Worm (Caenorhabditis elegans) whole organism, L2 larva: ENCODE data around the gene sru-24.

Experiments used
- C34F6.9 ChIP-seq: fragments of 150-350 bp; optimal IDR thresholded peaks from 2 replicates; lab custom pipeline; 2014; ENCODE audit warnings: missing biosample characterization, missing genetic modification characterization
- F13H6.1 ChIP-seq: sonication (generic microtip); optimal IDR thresholded peaks from 2 replicates; lab custom pipeline; 2016; ENCODE audit warnings: missing genetic modification characterization, missing compliant biosample characterization
- blmp-1 ChIP-seq: sonication (generic microtip); optimal IDR thresholded peaks from 2 replicates; lab custom pipeline; 2017; ENCODE audit warnings: missing genetic modification characterization, mild to moderate bottlenecking, missing compliant biosample characterization, antibody characterized with exemption, moderate library complexity; ENCODE audit not compliant: insufficient read depth
- crh-2 ChIP-seq: sonication (generic microtip); optimal IDR thresholded peaks from 2 replicates; lab custom pipeline; 2017; ENCODE audit warnings: missing biosample characterization, missing genetic modification characterization
- dmd-4 ChIP-seq: sonication (generic microtip); optimal IDR thresholded peaks from 2 replicates; lab custom pipeline; 2017; ENCODE audit warnings: missing biosample characterization, missing genetic modification characterization
- lsy-2 ChIP-seq, 2 experiments: fragments of 150-350 bp in 1 of 2; sonication (generic microtip) in 1 of 2; optimal IDR thresholded peaks; 2 replicates each; lab custom pipeline; 2014 to 2017; ENCODE audit warnings: missing biosample characterization in 2 of 2, missing genetic modification characterization in 2 of 2
- nhr-21 ChIP-seq: fragments of 150-350 bp; optimal IDR thresholded peaks from 2 replicates; lab custom pipeline; 2014; ENCODE audit warnings: missing biosample characterization, missing genetic modification characterization
- nhr-6 ChIP-seq: fragments of 150-350 bp; optimal IDR thresholded peaks from 2 replicates; lab custom pipeline; 2014; ENCODE audit warnings: missing biosample characterization, missing genetic modification characterization
- skn-1 ChIP-seq: sonication (generic microtip); optimal IDR thresholded peaks from 2 replicates; lab custom pipeline; 2017; ENCODE audit warnings: missing biosample characterization, missing genetic modification characterization
- sma-3 ChIP-seq: sonication (generic microtip); optimal IDR thresholded peaks from 2 replicates; lab custom pipeline; 2016; ENCODE audit warnings: missing genetic modification reagents, missing genetic modification characterization, missing compliant biosample characterization
- sma-9 ChIP-seq, 2 experiments: fragments of 150-350 bp in 1 of 2; sonication (generic microtip) in 1 of 2; optimal IDR thresholded peaks; 2 replicates each; lab custom pipeline; 2014 to 2016; ENCODE audit warnings: missing genetic modification characterization in 2 of 2, mild to moderate bottlenecking in 1 of 2, missing biosample characterization in 1 of 2, missing compliant biosample characterization in 1 of 2, missing genetic modification reagents in 1 of 2, moderate library complexity in 1 of 2
- snpc-4 ChIP-seq: fragments of 150-350 bp; optimal IDR thresholded peaks from 2 replicates; lab custom pipeline; 2014; ENCODE audit warnings: missing biosample characterization, missing genetic modification characterization
- unc-55 ChIP-seq: fragments of 150-350 bp; sonication (generic microtip); optimal IDR thresholded peaks from 3 replicates; lab custom pipeline; 2014; ENCODE audit warnings: missing biosample characterization, missing genetic modification reagents, missing genetic modification characterization

The sru-24 gene

DNA sequence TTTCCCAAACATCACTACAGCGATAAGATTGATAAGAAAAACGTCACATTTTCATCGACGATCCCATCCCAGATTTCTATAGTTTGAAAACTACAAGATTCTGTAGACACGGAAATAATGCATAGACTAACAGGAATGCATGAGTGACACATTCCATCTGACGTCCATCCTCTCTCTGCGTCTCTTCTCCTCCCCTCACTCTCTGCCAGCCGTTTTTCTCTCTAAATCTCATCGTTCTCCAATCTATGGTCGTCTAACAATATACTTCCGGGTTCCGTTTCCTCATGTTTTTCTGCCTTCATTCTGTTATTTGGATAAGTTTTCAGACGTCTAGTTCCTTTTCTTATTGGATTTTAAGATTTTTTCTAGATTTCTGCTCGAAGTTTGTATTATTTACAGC is 52.2 kb downstream of the sru-24 start, which contains the start of gene F48G7.4 (continued):
- TF ChIP-seq nhr-6 (peak; percentile 87), sma-3 (GFP tag; lab: Kevin White, UChicago) (peak; percentile 1), blmp-1 (tag; lab: Kevin White, UChicago) (no peak), unc-55 (GFP tag; lab: Kevin White, UChicago) (peak; percentile 92), dmd-4 (tag; lab: Kevin White, UChicago) (no peak), snpc-4 (peak; percentile 32), nhr-21 (peak; percentile 53), F13H6.1 (peak; percentile 74), crh-2 (tag; lab: Kevin White, UChicago) (peak; percentile 67)

DNA sequence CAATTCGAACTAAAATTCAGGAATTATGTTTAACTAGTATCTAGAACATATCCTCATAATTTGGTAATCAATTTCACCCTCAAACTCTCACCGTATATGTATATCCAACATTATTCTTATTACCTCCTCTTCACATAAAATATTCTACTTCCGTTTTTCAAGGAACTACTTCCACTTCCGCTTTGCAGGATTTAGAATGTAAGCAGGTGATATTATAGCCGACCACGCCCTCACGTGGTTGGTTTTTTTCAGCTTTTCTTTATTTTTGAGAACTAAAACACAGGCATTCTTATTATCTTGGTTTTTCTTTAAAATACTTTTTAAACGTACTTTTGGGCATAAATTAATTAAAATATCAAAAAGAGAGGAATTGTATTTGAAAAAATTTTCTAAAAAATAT is 53.3 kb downstream of the sru-24 start:
- TF ChIP-seq C34F6.9, result peak; percentile 5
- peak in 1 of 2 experiments; percentile 29 for TF ChIP-seq lsy-2 (tag; optimal IDR thresholded peaks at IDR 0.05; lab: Kevin White, UChicago)
- TF ChIP-seq skn-1 (tag; lab: Kevin White, UChicago), result no peak
- peak; percentile 15 for TF ChIP-seq sma-9 (GFP tag; optimal IDR thresholded peaks at IDR 0.05; lab: Kevin White, UChicago)
- TF ChIP-seq sma-9 (tag; optimal IDR thresholded peaks at IDR 0.05; lab: Kevin White, UChicago), result no peak
